Worm (Caenorhabditis elegans) whole organism, late embryonic: ENCODE data around the gene lin-8.

Experiments
- T23F11.4 ChIP-seq: fragments of 200-800 bp; sonication (Bioruptor generic); optimal IDR thresholded peaks from 2 replicates; lab custom pipeline; 2018; ENCODE audit warnings: mild to moderate bottlenecking, missing genetic modification characterization, missing compliant biosample characterization
- ceh-2 ChIP-seq: sonication (generic microtip); optimal IDR thresholded peaks from 2 replicates; lab custom pipeline; 2016; ENCODE audit warnings: missing genotype, missing genetic modification characterization, missing compliant biosample characterization
- ceh-24 ChIP-seq: sonication (generic microtip); optimal IDR thresholded peaks from 2 replicates; lab custom pipeline; 2016; ENCODE audit warnings: mild to moderate bottlenecking, missing genetic modification characterization, missing compliant biosample characterization
- ceh-6 ChIP-seq: fragments of 200-800 bp; sonication (Bioruptor generic); optimal IDR thresholded peaks from 2 replicates; lab custom pipeline; 2018; ENCODE audit warnings: mild to moderate bottlenecking, missing genetic modification characterization, missing compliant biosample characterization
- ceh-9 ChIP-seq: sonication (generic microtip); optimal IDR thresholded peaks from 2 replicates; lab custom pipeline; 2016; ENCODE audit warnings: mild to moderate bottlenecking, missing genetic modification characterization, inconsistent platforms, missing compliant biosample characterization
- elt-2 ChIP-seq: sonication (generic microtip); optimal IDR thresholded peaks from 2 replicates; lab custom pipeline; 2016; ENCODE audit warnings: missing genetic modification reagents, missing genetic modification characterization, missing compliant biosample characterization
- elt-4 ChIP-seq: sonication (generic microtip); optimal IDR thresholded peaks from 2 replicates; lab custom pipeline; 2016; ENCODE audit warnings: missing genetic modification characterization, missing compliant biosample characterization
- fkh-10 ChIP-seq: fragments of 150-350 bp; optimal IDR thresholded peaks from 2 replicates; lab custom pipeline; 2014; ENCODE audit warnings: missing biosample characterization, missing genetic modification reagents, missing genetic modification characterization
- hlh-30 ChIP-seq: sonication (generic microtip); optimal IDR thresholded peaks from 2 replicates; lab custom pipeline; 2017; ENCODE audit warnings: antibody characterized with exemption, missing genetic modification characterization, missing compliant biosample characterization; ENCODE audit not compliant: insufficient read depth
- lin-11 ChIP-seq: fragments of 200-800 bp; sonication (Bioruptor generic); optimal IDR thresholded peaks from 2 replicates; lab custom pipeline; 2018; ENCODE audit warnings: mild to moderate bottlenecking, missing genetic modification characterization, missing compliant biosample characterization
- pqm-1 ChIP-seq: sonication (generic microtip); optimal IDR thresholded peaks from 2 replicates; lab custom pipeline; 2016; ENCODE audit warnings: missing genetic modification characterization, missing compliant biosample characterization
- sox-4 ChIP-seq: sonication (generic microtip); optimal IDR thresholded peaks from 2 replicates; lab custom pipeline; 2017; ENCODE audit warnings: mild to moderate bottlenecking, missing genetic modification characterization, inconsistent platforms, missing compliant biosample characterization

DNA sequence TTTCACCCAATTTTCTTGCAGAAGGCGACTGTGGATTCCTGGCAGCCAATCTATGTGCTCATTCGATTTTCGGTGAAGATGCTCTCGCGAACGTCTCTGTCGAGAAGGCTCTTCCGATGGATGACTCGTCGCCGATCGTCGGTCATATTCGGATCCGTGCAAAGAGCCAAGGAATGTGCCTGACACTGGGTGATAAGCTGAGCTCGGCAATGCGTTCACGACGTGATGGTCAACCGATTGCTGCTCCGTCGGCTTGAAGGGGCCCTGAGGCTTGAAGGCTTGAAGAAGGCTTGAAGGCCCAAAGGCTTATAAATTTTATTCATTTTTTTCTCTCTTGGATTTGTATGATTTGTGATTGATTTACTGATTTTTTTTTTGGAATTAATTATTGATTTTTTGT, 30.5 kb downstream of the lin-8 start:
- TF ChIP-seq elt-2 (tag; lab: Kevin White, UChicago): no peak
- TF ChIP-seq T23F11.4: no peak
- no peak for TF ChIP-seq sox-4 (tag; lab: Kevin White, UChicago)
- no peak for TF ChIP-seq fkh-10 (GFP tag; lab: Kevin White, UChicago)
- no peak for TF ChIP-seq hlh-30 (tag; lab: Kevin White, UChicago)
- TF ChIP-seq ceh-9 (tag; lab: Kevin White, UChicago): no peak
- TF ChIP-seq ceh-24 (tag; lab: Kevin White, UChicago): no peak
- TF ChIP-seq pqm-1 (tag; lab: Kevin White, UChicago): no peak
- no peak for TF ChIP-seq lin-11
- no peak for TF ChIP-seq ceh-2
- no peak for TF ChIP-seq elt-4 (tag; lab: Kevin White, UChicago)
- TF ChIP-seq ceh-6 (GFP tag; lab: Kevin White, UChicago): no peak
